Worm (Caenorhabditis elegans) whole organism, L3 larva: Measurements from ENCODE around the gene pph-4.1.
A peak's percentile ranks its signal among the peaks of the same experiment; 100 is the strongest.

Experiments used
- ZK546.5 ChIP-seq: sonication (generic microtip); optimal IDR thresholded peaks from 2 replicates; lab custom pipeline; 2017; ENCODE audit warnings: missing biosample characterization, missing genetic modification characterization
- aly-2 ChIP-seq: fragments of 150-350 bp; optimal IDR thresholded peaks from 2 replicates; lab custom pipeline; 2014; ENCODE audit warnings: missing biosample characterization, missing genetic modification characterization
- ama-1 ChIP-seq: fragments of 150-350 bp; optimal IDR thresholded peaks from 2 replicates; lab custom pipeline; 2018
- ceh-9 ChIP-seq: sonication (generic microtip); optimal IDR thresholded peaks from 2 replicates; lab custom pipeline; 2018; ENCODE audit warnings: missing biosample characterization, missing genetic modification characterization
- daf-12 ChIP-seq: fragments of 150-350 bp; optimal IDR thresholded peaks from 2 replicates; lab custom pipeline; 2014; ENCODE audit warnings: missing biosample characterization, missing genetic modification reagents, missing genetic modification characterization
- egl-27 ChIP-seq: sonication (generic microtip); optimal IDR thresholded peaks from 4 replicates; lab custom pipeline; 2017; ENCODE audit warnings: missing biosample characterization, missing genetic modification reagents, missing genetic modification characterization
- egl-5 ChIP-seq: fragments of 150-350 bp; optimal IDR thresholded peaks from 2 replicates; lab custom pipeline; 2017; ENCODE audit warnings: missing biosample characterization, missing genetic modification reagents, missing genetic modification characterization, inconsistent platforms
- elt-1 ChIP-seq: fragments of 150-350 bp; optimal IDR thresholded peaks from 2 replicates; lab custom pipeline; 2014; ENCODE audit warnings: missing biosample characterization, missing genetic modification characterization
- elt-2 ChIP-seq: sonication (generic microtip); optimal IDR thresholded peaks from 2 replicates; lab custom pipeline; 2016; ENCODE audit warnings: missing genetic modification reagents, mild to moderate bottlenecking, missing genetic modification characterization, missing compliant biosample characterization
- elt-3 ChIP-seq, 3 experiments: fragments of 150-350 bp in 1 of 3; sonication (generic microtip) in 2 of 3; optimal IDR thresholded peaks; 2 replicates in 2 of 3; 4 replicates in 1 of 3; lab custom pipeline; 2014 to 2017; ENCODE audit warnings: missing biosample characterization in 3 of 3, missing genetic modification characterization in 3 of 3
- eor-1 ChIP-seq, 2 experiments: fragments of 150-350 bp; optimal IDR thresholded peaks; 2 replicates each; lab custom pipeline; 2014 to 2018; ENCODE audit warnings: missing biosample characterization in 2 of 2, missing genetic modification characterization in 2 of 2
- fkh-10 ChIP-seq: sonication (generic microtip); optimal IDR thresholded peaks from 2 replicates; lab custom pipeline; 2017; ENCODE audit warnings: missing biosample characterization, missing genetic modification reagents, missing genetic modification characterization
- fos-1 ChIP-seq: fragments of 150-350 bp; optimal IDR thresholded peaks from 2 replicates; lab custom pipeline; 2014; ENCODE audit warnings: missing biosample characterization, missing genetic modification characterization
- hmg-11 ChIP-seq: sonication (generic microtip); optimal IDR thresholded peaks from 2 replicates; lab custom pipeline; 2016; ENCODE audit warnings: missing genetic modification characterization, missing compliant biosample characterization
- jun-1 ChIP-seq: fragments of 150-350 bp; optimal IDR thresholded peaks from 2 replicates; lab custom pipeline; 2014; ENCODE audit warnings: missing biosample characterization, missing genetic modification reagents, missing genetic modification characterization
- lsy-12 ChIP-seq: sonication (generic microtip); optimal IDR thresholded peaks from 2 replicates; lab custom pipeline; 2016; ENCODE audit warnings: mild to moderate bottlenecking, missing genetic modification characterization, missing compliant biosample characterization
- mdl-1 ChIP-seq: fragments of 150-350 bp; optimal IDR thresholded peaks from 2 replicates; lab custom pipeline; 2014; ENCODE audit warnings: missing biosample characterization, missing genetic modification characterization
- mml-1 ChIP-seq: fragments of 150-350 bp; sonication (generic microtip); optimal IDR thresholded peaks from 3 replicates; lab custom pipeline; 2014; ENCODE audit warnings: missing biosample characterization, missing genetic modification characterization
- nfya-1 ChIP-seq: sonication (generic microtip); optimal IDR thresholded peaks from 2 replicates; lab custom pipeline; 2017; ENCODE audit warnings: missing genetic modification characterization, mild to moderate bottlenecking, missing compliant biosample characterization, antibody characterized with exemption, moderate library complexity; ENCODE audit not compliant: insufficient read depth
- nhr-11 ChIP-seq: fragments of 150-350 bp; optimal IDR thresholded peaks from 2 replicates; lab custom pipeline; 2014; ENCODE audit warnings: missing biosample characterization, missing genetic modification characterization
- nhr-12 ChIP-seq: fragments of 150-350 bp; optimal IDR thresholded peaks from 2 replicates; lab custom pipeline; 2014; ENCODE audit warnings: missing biosample characterization, missing genetic modification characterization
- nhr-23 ChIP-seq: fragments of 150-350 bp; optimal IDR thresholded peaks from 2 replicates; lab custom pipeline; 2014; ENCODE audit warnings: missing biosample characterization, missing genetic modification reagents, missing genetic modification characterization
- nhr-25 ChIP-seq: sonication (generic microtip); optimal IDR thresholded peaks from 2 replicates; lab custom pipeline; 2017; ENCODE audit warnings: missing biosample characterization, missing genetic modification characterization
- nhr-43 ChIP-seq: sonication (generic microtip); optimal IDR thresholded peaks from 2 replicates; lab custom pipeline; 2016; ENCODE audit warnings: mild to moderate bottlenecking, missing genetic modification characterization, missing compliant biosample characterization; ENCODE audit not compliant: poor library complexity, severe bottlenecking
- nhr-67 ChIP-seq: fragments of 150-350 bp; optimal IDR thresholded peaks from 2 replicates; lab custom pipeline; 2014; ENCODE audit warnings: missing biosample characterization, missing genetic modification characterization
- nhr-76 ChIP-seq: fragments of 150-350 bp; sonication (generic microtip); optimal IDR thresholded peaks from 5 replicates; lab custom pipeline; 2014; ENCODE audit warnings: missing biosample characterization, missing genetic modification characterization
- nhr-77 ChIP-seq: fragments of 150-350 bp; optimal IDR thresholded peaks from 2 replicates; lab custom pipeline; 2014; ENCODE audit warnings: missing biosample characterization, missing genetic modification characterization
- sea-2 ChIP-seq: fragments of 150-350 bp; sonication (generic microtip); optimal IDR thresholded peaks from 4 replicates; lab custom pipeline; 2014; ENCODE audit warnings: missing biosample characterization, missing genetic modification reagents, missing genetic modification characterization
- snpc-4 ChIP-seq: fragments of 150-350 bp; optimal IDR thresholded peaks from 2 replicates; lab custom pipeline; 2014; ENCODE audit warnings: missing biosample characterization, missing genetic modification characterization
- tbx-2 ChIP-seq: sonication (generic microtip); optimal IDR thresholded peaks from 2 replicates; lab custom pipeline; 2016; ENCODE audit warnings: mild to moderate bottlenecking, missing genetic modification characterization, missing compliant biosample characterization
- unc-39 ChIP-seq: sonication (generic microtip); optimal IDR thresholded peaks from 4 replicates; lab custom pipeline; 2017; ENCODE audit warnings: missing biosample characterization, missing genetic modification characterization
- zag-1 ChIP-seq: fragments of 150-350 bp; optimal IDR thresholded peaks from 2 replicates; lab custom pipeline; 2014; ENCODE audit warnings: missing biosample characterization, missing genetic modification characterization

Gene pph-4.1

ce11 chrIII:12366989-12367557, 15.9 kb upstream of the pph-4.1 start, which contains the start of gene Y75B8A.33:
TSS of gene Y75B8A.33 (minus strand) at chrIII:12367373.
- TF ChIP-seq eor-1 (tag; optimal IDR thresholded peaks at IDR 0.05; lab: Kevin White, UChicago) (no peak), nfya-1 (tag; lab: Kevin White, UChicago) (no peak), nhr-23 (tag; lab: Kevin White, UChicago) (peak; percentile 21), ZK546.5 (tag; lab: Kevin White, UChicago) (no peak), elt-2 (tag; lab: Kevin White, UChicago) (peak; percentile 29), ama-1 (lab: Kevin White, UChicago) (peak; percentile 63)
- TF ChIP-seq, all 47 proteins: peak for 3

ce11 chrIII:12359265-12359664, 8.1 kb upstream of the pph-4.1 start, which contains the start of gene Y75B8A.34:
TSS of gene Y75B8A.34 (plus strand) at chrIII:12359565.
- TF ChIP-seq ama-1 (lab: Kevin White, UChicago) (no peak), mml-1 (tag; lab: Kevin White, UChicago) (no peak), nhr-43 (tag; lab: Kevin White, UChicago) (no peak), aly-2 (tag; lab: Kevin White, UChicago) (no peak), ZK546.5 (tag; lab: Kevin White, UChicago) (no peak), elt-3 (tag; optimal IDR thresholded peaks at IDR 0.05; lab: Kevin White, UChicago) (no peak), nhr-11 (no peak), unc-39 (tag; lab: Kevin White, UChicago) (no peak), nfya-1 (tag; lab: Kevin White, UChicago) (no peak), zag-1 (no peak), nhr-23 (tag; lab: Kevin White, UChicago) (no peak), nhr-12 (tag; lab: Kevin White, UChicago) (no peak), elt-1 (tag; lab: Kevin White, UChicago) (no peak), daf-12 (tag; lab: Kevin White, UChicago) (no peak), jun-1 (tag; lab: Kevin White, UChicago) (no peak), egl-27 (tag; lab: Kevin White, UChicago) (no peak)

DNA sequence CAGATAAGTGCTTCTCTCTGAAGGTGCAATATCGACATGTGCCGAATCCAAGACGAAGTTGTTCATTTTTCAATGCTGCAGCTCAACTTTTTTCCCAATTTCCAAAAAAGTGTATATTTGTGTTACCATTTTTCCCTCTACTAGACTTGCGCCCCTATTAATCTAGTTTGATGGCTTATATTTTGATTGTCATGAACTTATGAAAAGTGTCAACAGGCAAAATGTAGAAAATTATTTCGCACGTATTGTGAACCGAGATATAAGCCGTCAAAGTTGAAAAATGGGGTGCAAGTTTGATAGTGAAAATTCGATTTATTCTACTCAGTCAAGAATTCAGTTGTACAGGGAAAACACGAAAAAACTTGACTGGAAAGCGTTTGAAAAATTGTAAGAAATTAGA, 7.3 kb upstream of the pph-4.1 start, which contains the start of gene Y75B8A.32:
Gene Y75B8A.32 (minus strand): TSS at position 101 of the 400 bp plus-strand sequence.
- TF ChIP-seq sea-2 (GFP tag; lab: Kevin White, UChicago) (no peak), nhr-11 (no peak), nhr-43 (tag; lab: Kevin White, UChicago) (no peak), elt-2 (tag; lab: Kevin White, UChicago) (no peak), zag-1 (no peak), tbx-2 (tag; lab: Kevin White, UChicago) (no peak), nhr-76 (tag; lab: Kevin White, UChicago) (no peak), ceh-9 (tag; lab: Kevin White, UChicago) (no peak), nhr-12 (tag; lab: Kevin White, UChicago) (no peak), hmg-11 (no peak), ZK546.5 (tag; lab: Kevin White, UChicago) (no peak), egl-5 (tag; lab: Kevin White, UChicago) (no peak), fkh-10 (GFP tag; lab: Kevin White, UChicago) (no peak), nhr-67 (tag; lab: Kevin White, UChicago) (no peak), fos-1 (no peak), nhr-77 (tag; lab: Kevin White, UChicago) (no peak)

DNA sequence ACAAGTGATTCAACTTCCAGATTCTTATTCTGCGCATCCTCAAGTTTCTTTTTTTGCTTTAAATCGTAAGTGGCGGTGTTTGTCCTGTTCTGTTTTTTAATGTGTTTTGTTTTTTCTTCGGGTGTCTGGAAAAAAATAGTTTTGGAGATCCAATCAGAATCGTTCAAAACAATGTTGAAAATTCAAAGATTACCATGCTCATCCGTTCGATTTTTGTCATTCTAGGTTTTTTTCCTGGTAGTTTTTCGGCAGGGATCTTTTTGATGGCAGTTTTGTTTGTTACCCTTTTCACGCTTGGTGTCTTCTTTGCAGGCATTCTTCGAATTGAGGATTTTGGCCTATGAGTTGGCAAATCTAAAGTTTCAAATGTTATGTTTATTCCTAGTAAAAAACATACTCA, 5.5 kb upstream of the pph-4.1 start:
- TF ChIP-seq snpc-4 (tag; lab: Kevin White, UChicago) (no peak), mdl-1 (no peak), elt-1 (tag; lab: Kevin White, UChicago) (no peak), jun-1 (tag; lab: Kevin White, UChicago) (no peak), nhr-67 (tag; lab: Kevin White, UChicago) (no peak), nhr-25 (tag; lab: Kevin White, UChicago) (no peak), nhr-77 (tag; lab: Kevin White, UChicago) (no peak), nhr-11 (no peak), elt-3 (tag; optimal IDR thresholded peaks at IDR 0.05; lab: Kevin White, UChicago) (no peak)

- TF ChIP-seq nfya-1 (tag; lab: Kevin White, UChicago) = peak; percentile 87
- no peak for TF ChIP-seq lsy-12 (tag; lab: Kevin White, UChicago)
- TF ChIP-seq, all 47 proteins: peak for 1
Observed at ce11 chrIII:12349027-12349426, 2.1 kb downstream of the pph-4.1 start.
